Worm (Caenorhabditis elegans): ENCODE results near the gene K10H10.5.

DNA sequence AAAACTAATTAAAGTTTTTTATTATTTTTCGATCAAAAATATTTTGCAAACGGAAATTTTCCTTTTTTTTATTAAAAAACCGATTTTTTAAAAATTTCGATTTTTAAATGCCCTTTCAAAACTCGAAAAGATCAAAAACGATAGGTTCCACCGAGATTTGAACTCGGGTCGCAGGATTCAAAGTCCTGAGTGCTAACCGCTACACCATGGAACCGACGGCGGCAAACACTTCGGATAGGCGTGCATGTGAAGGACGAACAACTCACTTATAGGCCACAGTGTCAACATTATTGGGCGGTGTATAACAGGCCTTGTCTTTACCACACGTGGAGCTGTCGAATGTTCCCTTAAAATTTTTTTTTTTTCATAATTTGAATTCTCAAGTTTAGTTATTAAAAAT lies 26.8 kb upstream of the K10H10.5 start:
- TF ChIP-seq Y67H2A.10 (GFP tag; conservative IDR thresholded peaks at IDR 0.05) (no peak), F57C9.4 (tag; optimal IDR thresholded peaks at IDR 0.05) (no peak), unc-62 (GFP tag; optimal IDR thresholded peaks at IDR 0.05) (no peak)
